Fruit fly (Drosophila melanogaster): ENCODE results near the gene Trs33.

Trs33 gene

DNA sequence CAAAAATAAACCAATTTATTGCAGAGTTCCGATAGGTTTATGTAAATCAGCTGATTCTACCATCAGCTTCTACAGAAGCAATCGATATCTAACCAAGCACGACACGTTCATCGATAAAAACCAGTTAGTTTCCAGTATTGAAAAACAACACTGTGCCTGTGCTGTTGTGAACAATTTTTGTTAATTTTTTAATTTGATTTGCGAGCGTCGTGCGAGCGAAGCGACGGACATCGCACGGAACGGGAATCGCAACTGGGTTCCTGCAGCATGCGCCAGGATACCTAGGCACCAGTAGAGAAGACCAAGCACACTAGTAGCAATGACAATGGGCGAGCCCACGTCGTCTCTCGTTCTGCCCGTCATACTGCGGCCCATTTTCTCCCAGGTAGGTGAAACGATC is 21.0 kb upstream of the Trs33 start, which contains the start of the genes Ccm3 and CG6136 (continued):
- TF ChIP-seq HLH4C (GFP tag; IDR thresholded peaks at IDR 0.05; ENCODE audit: partially characterized antibody) = peak; percentile 91
- no peak for TF ChIP-seq CG2678 (tag; optimal IDR thresholded peaks at IDR 0.05)
- no peak for TF ChIP-seq CG2889 (GFP tag; IDR thresholded peaks at IDR 0.05)
- no peak for TF ChIP-seq ttk (GFP tag; IDR thresholded peaks at IDR 0.05)
- TF ChIP-seq Atf3 (GFP tag; optimal IDR thresholded peaks at IDR 0.05) = no peak
- peak; percentile 31 for TF ChIP-seq eyg (GFP tag; optimal IDR thresholded peaks at IDR 0.05)
- no peak for TF ChIP-seq pnt (GFP tag; optimal IDR thresholded peaks at IDR 0.05)
- peak; percentile 2 for TF ChIP-seq dm (GFP tag; optimal IDR thresholded peaks at IDR 0.05)
- TF ChIP-seq Med (GFP tag) = peak; percentile 94
- no peak for TF ChIP-seq Blimp-1 (GFP tag; optimal IDR thresholded peaks at IDR 0.05)
- TF ChIP-seq Ssrp (tag; optimal IDR thresholded peaks at IDR 0.05) = no peak
- TF ChIP-seq psq (GFP tag; optimal IDR thresholded peaks at IDR 0.05) = no peak
- peak; percentile 25; the same call in 1 of the 2 replicates for TF ChIP-seq CG4404 (GFP tag; IDR thresholded peaks at IDR 0.05)
- no peak; the same call in 2 of the 3 replicates for TF ChIP-seq tgo (GFP tag; IDR thresholded peaks at IDR 0.05)
- TF ChIP-seq nau (GFP tag; optimal IDR thresholded peaks at IDR 0.05) = no peak
- TF ChIP-seq sqz (GFP tag; optimal IDR thresholded peaks at IDR 0.05) = no peak
- peak; percentile 74 for TF ChIP-seq CG13624 (GFP tag; optimal IDR thresholded peaks at IDR 0.05)
- peak; percentile 65 for TF ChIP-seq Fer1 (GFP tag; optimal IDR thresholded peaks at IDR 0.05)
- no peak for TF ChIP-seq yki (optimal IDR thresholded peaks at IDR 0.05)
- peak; percentile 19 for TF ChIP-seq ind (GFP tag; optimal IDR thresholded peaks at IDR 0.05)
- no peak for TF ChIP-seq Usf (GFP tag; optimal IDR thresholded peaks at IDR 0.05)
- TF ChIP-seq al (GFP tag; IDR thresholded peaks at IDR 0.05) = peak; percentile 52; the same call in 1 of the 2 replicates
- TF ChIP-seq Optix (GFP tag; IDR thresholded peaks at IDR 0.05) = no peak
- TF ChIP-seq CG17359 (tag; optimal IDR thresholded peaks at IDR 0.05) = no peak
- peak; percentile 43 for TF ChIP-seq exex (tag; optimal IDR thresholded peaks at IDR 0.05)
- TF ChIP-seq run (tag; optimal IDR thresholded peaks at IDR 0.05) = no peak
- no peak for TF ChIP-seq disco-r (GFP tag; optimal IDR thresholded peaks at IDR 0.05)
- no peak for TF ChIP-seq onecut (GFP tag; IDR thresholded peaks at IDR 0.05)
- TF ChIP-seq NC2α (GFP tag; optimal IDR thresholded peaks at IDR 0.05) = no peak
- peak; percentile 40 for TF ChIP-seq CG9437 (GFP tag; optimal IDR thresholded peaks at IDR 0.05)
- TF ChIP-seq D (optimal IDR thresholded peaks at IDR 0.05) = no peak
- no peak for TF ChIP-seq D (GFP tag; optimal IDR thresholded peaks at IDR 0.05)
- TF ChIP-seq CG31441 (GFP tag; IDR thresholded peaks at IDR 0.05) = no peak
- peak; percentile 92 for TF ChIP-seq CG34224 (GFP tag; IDR thresholded peaks at IDR 0.05; ENCODE audit: partially characterized antibody)
- TF ChIP-seq Xrp1 (GFP tag; IDR thresholded peaks at IDR 0.05) = peak; percentile 35; the same call in 1 of the 2 replicates
- no peak for TF ChIP-seq pum (GFP tag; optimal IDR thresholded peaks at IDR 0.05)
- TF ChIP-seq CG1603 (tag; optimal IDR thresholded peaks at IDR 0.05) = peak; percentile 68
- TF ChIP-seq sim (GFP tag; IDR thresholded peaks at IDR 0.05) = no peak
- no peak for TF ChIP-seq rib (GFP tag; IDR thresholded peaks at IDR 0.05)
- TF ChIP-seq Rx (GFP tag; IDR thresholded peaks at IDR 0.05) = no peak
- no peak for TF ChIP-seq Kr (GFP tag; optimal IDR thresholded peaks at IDR 0.05)
- TF ChIP-seq CG3838 (GFP tag; optimal IDR thresholded peaks at IDR 0.05) = no peak
- peak; percentile 5 for TF ChIP-seq gcm2 (GFP tag; optimal IDR thresholded peaks at IDR 0.05)
- TF ChIP-seq Hmx (GFP tag; optimal IDR thresholded peaks at IDR 0.05) = no peak
- TF ChIP-seq CG10366 (GFP tag; IDR thresholded peaks at IDR 0.05) = peak; percentile 23; the same call in 1 of the 2 replicates
- TF ChIP-seq Lhr (GFP tag; optimal IDR thresholded peaks at IDR 0.05) = no peak
- no peak for TF ChIP-seq ab (GFP tag; optimal IDR thresholded peaks at IDR 0.05)
- no peak for TF ChIP-seq aop (GFP tag; IDR thresholded peaks at IDR 0.05)
- TF ChIP-seq prd (optimal IDR thresholded peaks at IDR 0.05) = no peak
- peak; percentile 52; the same call in 1 of the 3 replicates for TF ChIP-seq prd (GFP tag; IDR thresholded peaks at IDR 0.05)
- TF ChIP-seq CG18476 (GFP tag; optimal IDR thresholded peaks at IDR 0.05) = no peak
- TF ChIP-seq sens (GFP tag) = peak; percentile 68
- no peak for TF ChIP-seq dmrt99B (tag; optimal IDR thresholded peaks at IDR 0.05)
- no peak for TF ChIP-seq CG14441 (GFP tag; IDR thresholded peaks at IDR 0.05)

All from whole organism, embryonic.